1 fruit fly cellular context compared by ENCODE assay signal in genomic region chr2L:19958520-19959161, dm6.
TF ChIP-seq lines count a peak whose summit lies in the region.

Gene COX4 (plus strand): TSS chr2L:19958713.

TF ChIP-seq in whole organism, embryonic, 481 proteins besides CTCF, POLR2A, EP300 and RAD21 (continued from another document):
- TF ChIP-seq CG4404 (GFP tag; IDR thresholded peaks at IDR 0.05; lab: Robert Waterston, UW) (no peak), stc (GFP tag; IDR thresholded peaks at IDR 0.05; lab: Robert Waterston, UW) (no peak), ab (GFP tag; optimal IDR thresholded peaks at IDR 0.05; lab: Kevin White, UChicago) (no peak), CG13624 (GFP tag; optimal IDR thresholded peaks at IDR 0.05; lab: Kevin White, UChicago) (no peak), gt (GFP tag; IDR thresholded peaks at IDR 0.05; lab: Robert Waterston, UW) (no peak), Sry-δ (GFP tag; optimal IDR thresholded peaks at IDR 0.05; lab: Kevin White, UChicago) (peak; percentile 68), run (tag; optimal IDR thresholded peaks at IDR 0.05; lab: Kevin White, UChicago) (no peak), ttk (GFP tag; IDR thresholded peaks at IDR 0.05; lab: Robert Waterston, UW) (no peak), phol (tag; optimal IDR thresholded peaks at IDR 0.05; lab: Kevin White, UChicago) (peak; percentile 11), zen (tag; optimal IDR thresholded peaks at IDR 0.05; lab: Kevin White, UChicago) (peak; percentile 71), CG11093 (GFP tag; IDR thresholded peaks at IDR 0.05; lab: Robert Waterston, UW) (no peak), knrl (GFP tag; IDR thresholded peaks at IDR 0.05; lab: Robert Waterston, UW; ENCODE audit: partially characterized antibody) (peak; percentile 77), HmgZ (tag; optimal IDR thresholded peaks at IDR 0.05; lab: Kevin White, UChicago) (peak; percentile 30), CG3995 (GFP tag; optimal IDR thresholded peaks at IDR 0.05; lab: Kevin White, UChicago) (peak; percentile 18), vnd (GFP tag; IDR thresholded peaks at IDR 0.05; lab: Robert Waterston, UW; ENCODE audit: partially characterized antibody) (peak; percentile 49; the same call in 1 of the 3 replicates), vfl (GFP tag; optimal IDR thresholded peaks at IDR 0.05; lab: Kevin White, UChicago) (no peak), sens (GFP tag; lab: Kevin White, UChicago) (peak; percentile 2), psq (GFP tag; optimal IDR thresholded peaks at IDR 0.05; lab: Kevin White, UChicago) (no peak), al (GFP tag; IDR thresholded peaks at IDR 0.05; lab: Robert Waterston, UW) (no peak), tna (GFP tag; IDR thresholded peaks at IDR 0.05; lab: Robert Waterston, UW; ENCODE audit: partially characterized antibody) (peak; percentile 33; the same call in 1 of the 2 replicates), stwl (tag; optimal IDR thresholded peaks at IDR 0.05; lab: Kevin White, UChicago) (peak; percentile 91), Dll (GFP tag; IDR thresholded peaks at IDR 0.05; lab: Robert Waterston, UW; ENCODE audit: partially characterized antibody) (peak; percentile 73), nmo (GFP tag; optimal IDR thresholded peaks at IDR 0.05; lab: Kevin White, UChicago) (peak; percentile 24), HLH4C (GFP tag; IDR thresholded peaks at IDR 0.05; lab: Robert Waterston, UW; ENCODE audit: partially characterized antibody) (peak; percentile 61), tap (tag; optimal IDR thresholded peaks at IDR 0.05; lab: Kevin White, UChicago) (peak; percentile 13), CG42726 (GFP tag; IDR thresholded peaks at IDR 0.05; lab: Robert Waterston, UW; ENCODE audit: partially characterized antibody) (peak; percentile 74; the same call in 1 of the 2 replicates), inv (GFP tag; IDR thresholded peaks at IDR 0.05; lab: Robert Waterston, UW; ENCODE audit: partially characterized antibody) (peak; percentile 58), CG30020 (tag; optimal IDR thresholded peaks at IDR 0.05; lab: Kevin White, UChicago) (peak; percentile 43), Atf3 (GFP tag; optimal IDR thresholded peaks at IDR 0.05; lab: Kevin White, UChicago) (no peak), CG15601 (tag; optimal IDR thresholded peaks at IDR 0.05; lab: Kevin White, UChicago) (peak; percentile 48), pzg (GFP tag; optimal IDR thresholded peaks at IDR 0.05; lab: Kevin White, UChicago) (peak; percentile 80), Pdp1 (GFP tag; optimal IDR thresholded peaks at IDR 0.05; lab: Kevin White, UChicago) (peak in 1 of 2 experiments; percentile 98), CG6813 (GFP tag; optimal IDR thresholded peaks at IDR 0.05; lab: Kevin White, UChicago) (no peak), Rfx (GFP tag; IDR thresholded peaks at IDR 0.05; lab: Robert Waterston, UW) (no peak), PHDP (tag; optimal IDR thresholded peaks at IDR 0.05; lab: Kevin White, UChicago) (peak; percentile 8), Abd-B (GFP tag; optimal IDR thresholded peaks at IDR 0.05; lab: Kevin White, UChicago) (peak; percentile 25), hbn (GFP tag; IDR thresholded peaks at IDR 0.05; lab: Robert Waterston, UW; ENCODE audit: partially characterized antibody) (peak; percentile 51), amos (GFP tag; IDR thresholded peaks at IDR 0.05; lab: Robert Waterston, UW; ENCODE audit: partially characterized antibody) (peak; percentile 79), Dek (tag; optimal IDR thresholded peaks at IDR 0.05; lab: Kevin White, UChicago) (peak; percentile 44), CoRest (tag; optimal IDR thresholded peaks at IDR 0.05; lab: Kevin White, UChicago) (peak; percentile 11), CG2129 (GFP tag; IDR thresholded peaks at IDR 0.05; lab: Robert Waterston, UW; ENCODE audit: partially characterized antibody) (peak; percentile 33), bcd (GFP tag; optimal IDR thresholded peaks at IDR 0.05; lab: Kevin White, UChicago) (no peak), H15 (GFP tag; IDR thresholded peaks at IDR 0.05; lab: Robert Waterston, UW) (no peak), YL-1 (GFP tag; optimal IDR thresholded peaks at IDR 0.05; lab: Kevin White, UChicago) (peak; percentile 93), exex (tag; optimal IDR thresholded peaks at IDR 0.05; lab: Kevin White, UChicago) (peak; percentile 21), trem (tag; optimal IDR thresholded peaks at IDR 0.05; lab: Kevin White, UChicago) (peak; percentile 69), CG17829 (tag; optimal IDR thresholded peaks at IDR 0.05; lab: Kevin White, UChicago) (peak; percentile 51), zen2 (GFP tag; IDR thresholded peaks at IDR 0.05; lab: Robert Waterston, UW; ENCODE audit: partially characterized antibody) (peak; percentile 32; the same call in 1 of the 3 replicates), sna (GFP tag; IDR thresholded peaks at IDR 0.05; lab: Robert Waterston, UW; ENCODE audit: partially characterized antibody) (peak; percentile 22), CG15514 (GFP tag; optimal IDR thresholded peaks at IDR 0.05; lab: Kevin White, UChicago) (peak; percentile 24), CG10267 (tag; optimal IDR thresholded peaks at IDR 0.05; lab: Kevin White, UChicago) (peak; percentile 67), CG1647 (GFP tag; optimal IDR thresholded peaks at IDR 0.05; lab: Kevin White, UChicago) (no peak), CG17361 (GFP tag; IDR thresholded peaks at IDR 0.05; lab: Robert Waterston, UW) (no peak), dati (GFP tag; IDR thresholded peaks at IDR 0.05; lab: Robert Waterston, UW) (no peak), bigmax (GFP tag; optimal IDR thresholded peaks at IDR 0.05; lab: Kevin White, UChicago) (peak; percentile 84), CG9932 (GFP tag; IDR thresholded peaks at IDR 0.05; lab: Robert Waterston, UW) (no peak), Dp (GFP tag; optimal IDR thresholded peaks at IDR 0.05; lab: Kevin White, UChicago) (peak; percentile 97), gfzf (GFP tag; optimal IDR thresholded peaks at IDR 0.05; lab: Kevin White, UChicago) (peak; percentile 69), unc-4 (GFP tag; IDR thresholded peaks at IDR 0.05; lab: Robert Waterston, UW; ENCODE audit: partially characterized antibody) (peak; percentile 77), E2f2 (GFP tag; IDR thresholded peaks at IDR 0.05; lab: Robert Waterston, UW) (peak; percentile 95), CG9797 (GFP tag; optimal IDR thresholded peaks at IDR 0.05; lab: Kevin White, UChicago) (peak; percentile 75), esg (GFP tag; conservative IDR thresholded peaks at IDR 0.05; lab: Robert Waterston, UW) (no peak), CG4617 (GFP tag; optimal IDR thresholded peaks at IDR 0.05; lab: Kevin White, UChicago; ENCODE audit: borderline replicate concordance) (peak; percentile 26), CG14014 (GFP tag; IDR thresholded peaks at IDR 0.05; lab: Robert Waterston, UW) (no peak), CG43689 (GFP tag; IDR thresholded peaks at IDR 0.05; lab: Robert Waterston, UW) (no peak), bbx (GFP tag; IDR thresholded peaks at IDR 0.05; lab: Robert Waterston, UW; ENCODE audit: partially characterized antibody) (peak; percentile 86), CG7556 (GFP tag; optimal IDR thresholded peaks at IDR 0.05; lab: Kevin White, UChicago) (no peak), Doc3 (GFP tag; IDR thresholded peaks at IDR 0.05; lab: Robert Waterston, UW; ENCODE audit: partially characterized antibody) (peak; percentile 60; the same call in 2 of the 3 replicates), Opbp (GFP tag; IDR thresholded peaks at IDR 0.05; lab: Robert Waterston, UW; ENCODE audit: partially characterized antibody) (peak; percentile 75; the same call in 2 of the 3 replicates), pros (GFP tag; optimal IDR thresholded peaks at IDR 0.05; lab: Kevin White, UChicago) (no peak), CG1529 (GFP tag; optimal IDR thresholded peaks at IDR 0.05; lab: Kevin White, UChicago) (no peak), peb (GFP tag; IDR thresholded peaks at IDR 0.05; lab: Robert Waterston, UW) (no peak), vvl (GFP tag; IDR thresholded peaks at IDR 0.05; lab: Robert Waterston, UW) (no peak)
